Fruit fly (Drosophila melanogaster): ENCODE data around the gene CG32512.

The CG32512 gene

dm6 chrX:21053849-21054581 lies 13.3 kb downstream of the CG32512 start, which contains the start of the genes Stt3A and bves (continued):
- peak; percentile 99 for TF ChIP-seq CG7556 (GFP tag; optimal IDR thresholded peaks at IDR 0.05)
- TF ChIP-seq knrl (GFP tag; IDR thresholded peaks at IDR 0.05; ENCODE audit: partially characterized antibody) = peak; percentile 64; the same call in 2 of the 3 replicates
- TF ChIP-seq dmrt11E (tag; optimal IDR thresholded peaks at IDR 0.05) = peak; percentile 98
- peak; percentile 90 for TF ChIP-seq CG8281 (tag; optimal IDR thresholded peaks at IDR 0.05)
- peak; percentile 97 for TF ChIP-seq Max (GFP tag; optimal IDR thresholded peaks at IDR 0.05)
- peak; percentile 94 for TF ChIP-seq CG11093 (GFP tag; IDR thresholded peaks at IDR 0.05)
- TF ChIP-seq CG17612 (GFP tag; IDR thresholded peaks at IDR 0.05) = peak; percentile 86
- peak; percentile 98 for TF ChIP-seq CG18619 (GFP tag; optimal IDR thresholded peaks at IDR 0.05)
- TF ChIP-seq jumu (GFP tag; optimal IDR thresholded peaks at IDR 0.05) = peak; percentile 98
- peak; percentile 94 for TF ChIP-seq CG1603 (tag; optimal IDR thresholded peaks at IDR 0.05)
- TF ChIP-seq CG3163 (GFP tag; optimal IDR thresholded peaks at IDR 0.05) = peak; percentile 92
- TF ChIP-seq Hmx (GFP tag; optimal IDR thresholded peaks at IDR 0.05) = peak; percentile 94
- TF ChIP-seq bsh (GFP tag; optimal IDR thresholded peaks at IDR 0.05) = peak; percentile 98 to 99
- TF ChIP-seq CG6654 (GFP tag; optimal IDR thresholded peaks at IDR 0.05) = peak; percentile 90
- peak; percentile 97 for TF ChIP-seq fd96Cb (tag; optimal IDR thresholded peaks at IDR 0.05)
- peak; percentile 97 to 98 for TF ChIP-seq Pdp1 (GFP tag; optimal IDR thresholded peaks at IDR 0.05)
- peak; percentile 97 for TF ChIP-seq slbo (GFP tag; IDR thresholded peaks at IDR 0.05)
- peak; percentile 97 for TF ChIP-seq CG12236 (GFP tag; optimal IDR thresholded peaks at IDR 0.05)
- peak; percentile 79 for TF ChIP-seq grn (GFP tag; optimal IDR thresholded peaks at IDR 0.05)
- TF ChIP-seq oc (tag; optimal IDR thresholded peaks at IDR 0.05) = peak; percentile 98
- peak; percentile 91 for TF ChIP-seq CG18011 (GFP tag; optimal IDR thresholded peaks at IDR 0.05)
- TF ChIP-seq Sry-β (GFP tag; optimal IDR thresholded peaks at IDR 0.05) = peak; percentile 69

dm6 chrX:21053099-21053715 lies 14.1 kb downstream of the CG32512 start:
- peak; percentile 82 for TF ChIP-seq CG13775 (GFP tag; optimal IDR thresholded peaks at IDR 0.05)
- TF ChIP-seq CG10654 (GFP tag; optimal IDR thresholded peaks at IDR 0.05) = peak; percentile 51
- peak; percentile 76; the same call in 2 of the 3 replicates for TF ChIP-seq zfh1 (GFP tag; IDR thresholded peaks at IDR 0.05)
- TF ChIP-seq crol (GFP tag; IDR thresholded peaks at IDR 0.05) = no peak
- no peak; the same call in 1 of the 2 replicates for TF ChIP-seq sim (GFP tag; IDR thresholded peaks at IDR 0.05)
- peak; percentile 48 for TF ChIP-seq wdn (GFP tag; IDR thresholded peaks at IDR 0.05)
- peak; percentile 85 for TF ChIP-seq CG12659 (GFP tag; optimal IDR thresholded peaks at IDR 0.05)
- no peak for TF ChIP-seq Trl (optimal IDR thresholded peaks at IDR 0.05)
- peak; percentile 72 for TF ChIP-seq Trl (GFP tag; optimal IDR thresholded peaks at IDR 0.05)
- TF ChIP-seq bab2 (GFP tag; optimal IDR thresholded peaks at IDR 0.05) = peak; percentile 20
- TF ChIP-seq CG6654 (GFP tag; optimal IDR thresholded peaks at IDR 0.05) = peak; percentile 28
- no peak for TF ChIP-seq jigr1 (GFP tag; IDR thresholded peaks at IDR 0.05)
- peak; percentile 35 for TF ChIP-seq CG13424 (tag; optimal IDR thresholded peaks at IDR 0.05)
- TF ChIP-seq CG8478 (optimal IDR thresholded peaks at IDR 0.05) = no peak
- no peak for TF ChIP-seq bowl (GFP tag; IDR thresholded peaks at IDR 0.05)
- TF ChIP-seq z (GFP tag; IDR thresholded peaks at IDR 0.05) = no peak
- no peak; the same call in 2 of the 3 replicates for TF ChIP-seq zen2 (GFP tag; IDR thresholded peaks at IDR 0.05; ENCODE audit: partially characterized antibody)
- no peak for TF ChIP-seq wor (GFP tag; IDR thresholded peaks at IDR 0.05)
- no peak; the same call in 2 of the 3 replicates for TF ChIP-seq CG2889 (GFP tag; IDR thresholded peaks at IDR 0.05)
- TF ChIP-seq NC2β (GFP tag; optimal IDR thresholded peaks at IDR 0.05) = peak; percentile 87
- TF ChIP-seq CG17186 (GFP tag; optimal IDR thresholded peaks at IDR 0.05) = peak; percentile 79
- TF ChIP-seq Camta (GFP tag; optimal IDR thresholded peaks at IDR 0.05) = peak; percentile 47
- peak; percentile 58 for TF ChIP-seq CG17829 (tag; optimal IDR thresholded peaks at IDR 0.05)
- TF ChIP-seq CG8281 (tag; optimal IDR thresholded peaks at IDR 0.05) = peak; percentile 21
- TF ChIP-seq CG14441 (GFP tag; IDR thresholded peaks at IDR 0.05) = peak; percentile 57; the same call in 1 of the 2 replicates
- TF ChIP-seq nom (GFP tag; optimal IDR thresholded peaks at IDR 0.05) = peak; percentile 91
- TF ChIP-seq CG31365 (tag; optimal IDR thresholded peaks at IDR 0.05) = peak; percentile 79
- peak; percentile 96 for TF ChIP-seq Ets65A (GFP tag)

Data from whole organism, embryonic.